Worm (Caenorhabditis elegans) whole organism, L4 larva: Measurements from ENCODE around the gene fip-3.

ENCODE experiments used
- F37D6.2 ChIP-seq: sonication (generic microtip); optimal IDR thresholded peaks from 2 replicates; lab custom pipeline; 2016; ENCODE audit warnings: mild to moderate bottlenecking, missing genetic modification characterization, missing compliant biosample characterization
- Y105C5A.15 ChIP-seq: fragments of 200-800 bp; sonication (Bioruptor generic); IDR thresholded peaks from 2 replicates; pipeline ENCODE4 v1.3.6; 2022; ENCODE audit warnings: missing genetic modification characterization, missing compliant biosample characterization
- ZK546.5 ChIP-seq, 2 experiments: sonication (generic microtip); optimal IDR thresholded peaks; 2 replicates each; lab custom pipeline; 2017; ENCODE audit warnings: missing biosample characterization in 2 of 2, missing genetic modification characterization in 2 of 2
- attf-4 ChIP-seq: sonication (generic microtip); optimal IDR thresholded peaks from 3 replicates; lab custom pipeline; 2017; ENCODE audit warnings: missing biosample characterization, missing genetic modification characterization
- ceh-28 ChIP-seq: fragments of 150-350 bp; optimal IDR thresholded peaks from 2 replicates; lab custom pipeline; 2014; ENCODE audit warnings: missing biosample characterization, missing genetic modification reagents, missing genetic modification characterization
- ceh-82 ChIP-seq: sonication (generic microtip); optimal IDR thresholded peaks from 2 replicates; lab custom pipeline; 2017; ENCODE audit warnings: missing biosample characterization, missing genetic modification characterization
- cey-2 ChIP-seq: sonication (generic microtip); optimal IDR thresholded peaks from 3 replicates; lab custom pipeline; 2017; ENCODE audit warnings: missing genetic modification characterization, mild to moderate bottlenecking, missing compliant biosample characterization, antibody characterized with exemption, borderline replicate concordance; ENCODE audit not compliant: insufficient read depth
- ctbp-1 ChIP-seq: fragments of 200-800 bp; sonication (Bioruptor generic); IDR thresholded peaks from 2 replicates; pipeline ENCODE4 v1.3.6; 2022; ENCODE audit warnings: missing genetic modification reagents, missing genetic modification characterization, missing compliant biosample characterization
- daf-16 ChIP-seq, 3 experiments: sonication (generic microtip); optimal IDR thresholded peaks; 2 replicates each; lab custom pipeline; 2016 to 2017; ENCODE audit warnings: missing genetic modification characterization in 3 of 3, missing genetic modification reagents in 3 of 3, mild to moderate bottlenecking in 2 of 3, missing compliant biosample characterization in 2 of 3, missing biosample characterization in 1 of 3, moderate library complexity in 1 of 3
- dmd-8 ChIP-seq: fragments of 200-800 bp; sonication (Bioruptor generic); IDR thresholded peaks from 2 replicates; pipeline ENCODE4 v1.3.6; 2022; ENCODE audit warnings: missing genetic modification characterization, missing compliant biosample characterization
- duxl-1 ChIP-seq: sonication (generic microtip); optimal IDR thresholded peaks from 2 replicates; lab custom pipeline; 2016; ENCODE audit warnings: mild to moderate bottlenecking, missing genetic modification characterization, moderate library complexity, missing compliant biosample characterization; ENCODE audit not compliant: poor library complexity
- egl-43 ChIP-seq: fragments of 200-800 bp; sonication (Bioruptor generic); IDR thresholded peaks from 2 replicates; pipeline ENCODE4 v1.3.6; 2022; ENCODE audit warnings: missing genetic modification reagents, missing genetic modification characterization, missing compliant biosample characterization
- gei-8 ChIP-seq: fragments of 200-800 bp; sonication (Bioruptor generic); optimal IDR thresholded peaks from 2 replicates; lab custom pipeline; 2018; ENCODE audit warnings: mild to moderate bottlenecking, missing genetic modification characterization, missing compliant biosample characterization
- hlh-11 ChIP-seq: fragments of 200-800 bp; sonication (Bioruptor generic); optimal IDR thresholded peaks from 2 replicates; lab custom pipeline; 2018; ENCODE audit warnings: mild to moderate bottlenecking, missing genetic modification characterization, missing compliant biosample characterization
- madf-9 ChIP-seq: fragments of 200-800 bp; sonication (Bioruptor generic); conservative IDR thresholded peaks from 2 replicates; pipeline ENCODE4 v1.3.6; 2022; ENCODE audit warnings: missing genetic modification reagents, missing genetic modification characterization, missing compliant biosample characterization
- mdl-1 ChIP-seq, 2 experiments: fragments of 150-350 bp in 1 of 2; sonication (generic microtip) in 1 of 2; optimal IDR thresholded peaks; 2 replicates each; lab custom pipeline; 2014 to 2017; ENCODE audit warnings: missing biosample characterization in 2 of 2, missing genetic modification characterization in 2 of 2
- mdt-29 ChIP-seq: fragments of 200-800 bp; sonication (Bioruptor generic); IDR thresholded peaks from 2 replicates; pipeline ENCODE4 v1.3.6; 2022; ENCODE audit warnings: missing genetic modification reagents, missing genetic modification characterization, missing compliant biosample characterization
- mes-2 ChIP-seq: sonication (generic microtip); optimal IDR thresholded peaks from 2 replicates; lab custom pipeline; 2016; ENCODE audit warnings: missing genotype, mild to moderate bottlenecking, missing genetic modification characterization, missing compliant biosample characterization; ENCODE audit not compliant: poor library complexity, severe bottlenecking
- mxl-2 ChIP-seq: fragments of 200-800 bp; sonication (Bioruptor generic); conservative IDR thresholded peaks from 2 replicates; pipeline ENCODE4 v1.3.6; 2022; ENCODE audit warnings: missing genetic modification reagents, missing genetic modification characterization, missing compliant biosample characterization
- nhr-10 ChIP-seq: fragments of 150-350 bp; optimal IDR thresholded peaks from 2 replicates; lab custom pipeline; 2014; ENCODE audit warnings: missing biosample characterization, missing genetic modification characterization
- nhr-28 ChIP-seq: fragments of 150-350 bp; optimal IDR thresholded peaks from 2 replicates; lab custom pipeline; 2014; ENCODE audit warnings: missing biosample characterization, missing genetic modification characterization
- nhr-42 ChIP-seq: fragments of 200-800 bp; sonication (Bioruptor generic); IDR thresholded peaks from 2 replicates; pipeline ENCODE4 v1.3.6; 2022; ENCODE audit warnings: missing genetic modification characterization, missing compliant biosample characterization
- nhr-76 ChIP-seq: fragments of 150-350 bp; optimal IDR thresholded peaks from 2 replicates; lab custom pipeline; 2014; ENCODE audit warnings: missing biosample characterization, missing genetic modification characterization
- pha-4 ChIP-seq, 2 experiments: fragments of 150-350 bp in 1 of 2; fragments of 200-800 bp in 1 of 2; sonication (Bioruptor generic) in 1 of 2; IDR thresholded peaks in 1 of 2; optimal IDR thresholded peaks in 1 of 2; 2 replicates each; pipeline versions ENCODE4 v1.3.6 to Lab custom; 2014 to 2022; ENCODE audit warnings: missing genetic modification characterization in 2 of 2, missing genetic modification reagents in 2 of 2, missing biosample characterization in 1 of 2, missing compliant biosample characterization in 1 of 2
- pqm-1 ChIP-seq: sonication (generic microtip); optimal IDR thresholded peaks from 2 replicates; lab custom pipeline; 2017; ENCODE audit warnings: missing biosample characterization, missing genetic modification characterization
- rbr-2 ChIP-seq: sonication (generic microtip); optimal IDR thresholded peaks from 2 replicates; lab custom pipeline; 2016; ENCODE audit warnings: missing genotype, missing genetic modification characterization, missing compliant biosample characterization
- snpc-4 ChIP-seq: fragments of 150-350 bp; optimal IDR thresholded peaks from 2 replicates; lab custom pipeline; 2014; ENCODE audit warnings: missing biosample characterization, missing genetic modification characterization
- spr-1 ChIP-seq: sonication (generic microtip); optimal IDR thresholded peaks from 2 replicates; lab custom pipeline; 2016; ENCODE audit warnings: mild to moderate bottlenecking, missing genetic modification characterization, missing compliant biosample characterization
- tag-97 ChIP-seq: fragments of 200-800 bp; sonication (Bioruptor generic); IDR thresholded peaks from 2 replicates; pipeline ENCODE4 v1.3.6; 2022; ENCODE audit warnings: missing genetic modification characterization, missing compliant biosample characterization
- tra-1 ChIP-seq: fragments of 200-800 bp; sonication (Bioruptor generic); IDR thresholded peaks from 2 replicates; pipeline ENCODE4 v1.3.6; 2022; ENCODE audit warnings: missing genetic modification reagents, missing genetic modification characterization, missing compliant biosample characterization
- unc-130 ChIP-seq: sonication (generic microtip); optimal IDR thresholded peaks from 2 replicates; lab custom pipeline; 2016; ENCODE audit warnings: missing genetic modification reagents, missing genetic modification characterization, missing compliant biosample characterization
- vab-7 ChIP-seq: fragments of 200-800 bp; sonication (Bioruptor generic); IDR thresholded peaks from 2 replicates; pipeline ENCODE4 v1.3.6; 2022; ENCODE audit warnings: missing genetic modification reagents, missing genetic modification characterization, missing compliant biosample characterization
- zip-11 ChIP-seq: fragments of 200-800 bp; sonication (Bioruptor generic); IDR thresholded peaks from 2 replicates; pipeline ENCODE4 v1.3.6; 2022; ENCODE audit warnings: missing genetic modification characterization, missing compliant biosample characterization
- zip-2 ChIP-seq: fragments of 150-350 bp; optimal IDR thresholded peaks from 2 replicates; lab custom pipeline; 2014; ENCODE audit warnings: missing biosample characterization, missing genetic modification characterization
- ztf-11 ChIP-seq: fragments of 150-350 bp; optimal IDR thresholded peaks from 2 replicates; lab custom pipeline; 2014; ENCODE audit warnings: missing biosample characterization, missing genetic modification characterization
- ztf-7 ChIP-seq: fragments of 150-350 bp; optimal IDR thresholded peaks from 2 replicates; lab custom pipeline; 2014; ENCODE audit warnings: missing biosample characterization, missing genetic modification characterization

The fip-3 gene

DNA sequence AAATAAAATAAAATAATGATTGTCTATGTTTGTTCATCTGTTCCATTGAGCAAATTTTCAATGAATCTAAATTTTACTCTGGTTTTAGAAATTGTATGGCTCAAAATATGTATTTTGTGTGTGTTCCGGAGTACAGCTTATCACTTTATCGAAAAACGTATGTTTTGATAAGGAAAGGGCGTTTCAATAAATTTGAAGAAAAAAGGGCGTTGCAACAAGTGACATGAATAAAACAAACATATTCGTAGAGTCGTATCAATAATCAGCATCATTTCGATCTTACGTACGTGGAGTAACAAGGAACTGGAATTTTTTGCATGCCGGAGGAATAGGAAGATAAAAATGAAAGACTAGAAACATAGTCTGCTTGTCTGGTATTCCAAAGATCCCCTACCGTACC lies 4.8 kb upstream of the fip-3 start (continued):
- no peak for TF ChIP-seq cey-2 (tag; lab: Kevin White, UChicago)
- no peak for TF ChIP-seq mdl-1 (tag; optimal IDR thresholded peaks at IDR 0.05; lab: Kevin White, UChicago)
- no peak for TF ChIP-seq ceh-82 (tag; lab: Kevin White, UChicago)
- no peak for TF ChIP-seq rbr-2
- no peak for TF ChIP-seq nhr-76 (tag; lab: Kevin White, UChicago)
- no peak for TF ChIP-seq tra-1
- TF ChIP-seq ztf-11 (tag; lab: Kevin White, UChicago): no peak
- TF ChIP-seq gei-8 (GFP tag; lab: Kevin White, UChicago): no peak
- no peak for TF ChIP-seq pha-4 (GFP tag; IDR thresholded peaks at IDR 0.05; lab: Robert Waterston, UW)
- TF ChIP-seq pha-4 (tag; optimal IDR thresholded peaks at IDR 0.05; lab: Kevin White, UChicago): no peak
- no peak for TF ChIP-seq madf-9 (GFP tag; lab: Robert Waterston, UW)
- TF ChIP-seq daf-16 (GFP tag; optimal IDR thresholded peaks at IDR 0.05; lab: Kevin White, UChicago): no peak
- peak; percentile 35 for TF ChIP-seq daf-16 (tag; optimal IDR thresholded peaks at IDR 0.05; lab: Kevin White, UChicago)
- no peak for TF ChIP-seq mes-2 (tag; lab: Kevin White, UChicago)
- no peak for TF ChIP-seq zip-2 (tag; lab: Kevin White, UChicago)
- TF ChIP-seq hlh-11 (tag; lab: Kevin White, UChicago): peak; percentile 52
- no peak for TF ChIP-seq egl-43
- no peak for TF ChIP-seq dmd-8 (GFP tag; lab: Robert Waterston, UW)
- no peak for TF ChIP-seq ctbp-1 (GFP tag; lab: Robert Waterston, UW)
- TF ChIP-seq, all 104 proteins: peak for 6

DNA sequence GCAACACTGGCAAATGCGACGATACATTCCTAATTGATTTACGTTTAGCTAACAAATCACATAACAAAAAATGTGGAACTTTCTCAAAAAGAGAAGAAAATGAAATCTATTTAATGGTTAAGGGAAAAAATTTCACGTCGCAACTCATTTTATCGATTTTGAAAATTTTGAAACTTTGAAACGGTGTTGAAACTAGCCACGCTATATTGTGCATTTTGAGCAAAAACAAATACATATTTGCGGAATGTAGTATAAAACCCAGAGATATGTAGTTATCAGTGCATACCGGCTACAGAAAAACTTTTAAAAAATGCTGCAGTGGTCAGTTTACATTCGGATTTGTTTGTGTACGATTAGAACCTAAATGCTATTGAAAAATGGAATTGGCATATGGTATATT lies 4.3 kb upstream of the fip-3 start, which contains the start of gene C06E1.7:
Gene C06E1.7 (minus strand): TSS at position 101 of the 400 bp plus-strand sequence.
- TF ChIP-seq cey-2 (tag; lab: Kevin White, UChicago) (no peak), duxl-1 (tag; lab: Kevin White, UChicago) (no peak), ceh-28 (tag; lab: Kevin White, UChicago) (no peak), unc-130 (GFP tag; lab: Kevin White, UChicago) (no peak), ZK546.5 (tag; optimal IDR thresholded peaks at IDR 0.05; lab: Kevin White, UChicago) (no peak), pqm-1 (tag; lab: Kevin White, UChicago) (no peak), vab-7 (GFP tag; lab: Robert Waterston, UW) (no peak), spr-1 (tag; lab: Kevin White, UChicago) (no peak), ztf-7 (tag; lab: Kevin White, UChicago) (no peak), snpc-4 (tag; lab: Kevin White, UChicago) (no peak), tag-97 (no peak), rbr-2 (no peak), mxl-2 (GFP tag; lab: Robert Waterston, UW) (no peak), nhr-42 (no peak)

DNA sequence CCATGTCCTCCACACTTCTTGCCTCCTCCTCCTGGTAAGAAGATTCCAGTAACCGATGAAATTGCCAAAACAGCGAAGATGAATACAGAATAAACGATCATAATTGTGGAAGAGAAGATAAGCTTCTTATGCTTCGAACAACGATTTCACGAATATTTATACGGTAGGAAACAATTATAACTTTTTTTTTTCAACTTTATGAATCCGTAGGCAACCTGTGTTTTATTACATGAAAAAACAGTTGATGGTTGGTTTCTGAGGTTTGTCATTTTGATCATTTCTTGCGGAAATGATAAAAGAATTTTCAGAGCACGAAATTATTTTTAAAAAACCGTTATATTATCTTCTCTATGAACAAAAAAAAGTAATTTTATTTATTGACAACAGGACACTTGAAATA lies 1.6 kb upstream of the fip-3 start, which contains the start of gene fipr-16:
Gene fipr-16 (minus strand): TSS at position 101 of the 400 bp plus-strand sequence.
- TF ChIP-seq nhr-28 (tag; lab: Kevin White, UChicago): no peak
- no peak for TF ChIP-seq Y105C5A.15 (GFP tag; lab: Robert Waterston, UW)
- TF ChIP-seq mes-2 (tag; lab: Kevin White, UChicago): no peak
- no peak for TF ChIP-seq F37D6.2 (tag; lab: Kevin White, UChicago)
- no peak for TF ChIP-seq nhr-10 (tag; lab: Kevin White, UChicago)
- TF ChIP-seq attf-4 (tag; lab: Kevin White, UChicago): no peak
- TF ChIP-seq spr-1 (tag; lab: Kevin White, UChicago): no peak
- TF ChIP-seq mdt-29: no peak
- TF ChIP-seq zip-11 (GFP tag; lab: Robert Waterston, UW): no peak
